Fruit fly (Drosophila melanogaster) whole organism, embryonic: ENCODE measurements around the gene CG7335.

Source experiments
- BEAF-32 ChIP-seq: fragments of 200-800 bp; sonication (Bioruptor generic); optimal IDR thresholded peaks from 3 replicates; lab custom pipeline; 2017; ENCODE audit warnings: missing biosample characterization, missing genetic modification characterization, mild to moderate bottlenecking, moderate library complexity, missing genetic modification reagents
- BtbVII ChIP-seq: fragments of 200-800 bp; sonication (Bioruptor generic); optimal IDR thresholded peaks from 3 replicates; lab custom pipeline; 2017; ENCODE audit warnings: missing biosample characterization, mild to moderate bottlenecking, missing genetic modification characterization
- CG11560 ChIP-seq: fragments of 200-800 bp; sonication (Bioruptor generic); IDR thresholded peaks from 3 replicates; pipeline ENCODE4 v1.3.6; 2022; ENCODE audit warnings: missing biosample characterization, missing genetic modification characterization
- CG11696 ChIP-seq: fragments of 200-800 bp; sonication (Bioruptor generic); IDR thresholded peaks from 2 replicates; pipeline ENCODE4 v1.3.6; 2022; ENCODE audit warnings: missing biosample characterization, missing genetic modification characterization
- CG12104 ChIP-seq: fragments of 200-800 bp; sonication (Bioruptor generic); optimal IDR thresholded peaks from 3 replicates; lab custom pipeline; 2016; ENCODE audit warnings: missing biosample characterization, missing genetic modification characterization
- CG12391 ChIP-seq: fragments of 200-800 bp; sonication (Bioruptor generic); optimal IDR thresholded peaks from 3 replicates; lab custom pipeline; 2018; ENCODE audit warnings: missing biosample characterization, mild to moderate bottlenecking, missing genetic modification characterization, moderate library complexity
- CG13424 ChIP-seq: fragments of 200-800 bp; sonication (Bioruptor generic); optimal IDR thresholded peaks from 2 replicates; lab custom pipeline; 2019; ENCODE audit warnings: missing biosample characterization, mild to moderate bottlenecking, missing genetic modification characterization, moderate library complexity
- CG13624 ChIP-seq: fragments of 200-800 bp; sonication (Bioruptor generic); optimal IDR thresholded peaks from 2 replicates; lab custom pipeline; 2016; ENCODE audit warnings: missing biosample characterization, missing genetic modification characterization
- CG14667 ChIP-seq: fragments of 200-800 bp; sonication (Bioruptor generic); IDR thresholded peaks from 2 replicates; pipeline ENCODE4 v1.3.6; 2022; ENCODE audit warnings: missing biosample characterization, missing genetic modification characterization
- CG14860 ChIP-seq: fragments of 200-800 bp; sonication (Bioruptor generic); IDR thresholded peaks from 3 replicates; pipeline ENCODE4 v1.3.6; 2022; ENCODE audit warnings: missing biosample characterization, missing genetic modification characterization; ENCODE audit not compliant: partially characterized antibody
- CG14965 ChIP-seq: fragments of 200-800 bp; sonication (Bioruptor generic); optimal IDR thresholded peaks from 2 replicates; lab custom pipeline; 2016; ENCODE audit warnings: missing biosample characterization, missing genetic modification characterization, borderline replicate concordance
- CG15011 ChIP-seq: fragments of 200-800 bp; sonication (Bioruptor generic); optimal IDR thresholded peaks from 3 replicates; lab custom pipeline; 2018; ENCODE audit warnings: missing biosample characterization, mild to moderate bottlenecking, missing genetic modification characterization
- CG15479 ChIP-seq: fragments of 200-800 bp; sonication (Bioruptor generic); optimal IDR thresholded peaks from 3 replicates; lab custom pipeline; 2019; ENCODE audit warnings: missing biosample characterization, mild to moderate bottlenecking, missing genetic modification characterization, moderate library complexity
- CG17186 ChIP-seq: fragments of 200-800 bp; sonication (Bioruptor generic); optimal IDR thresholded peaks from 3 replicates; lab custom pipeline; 2017; ENCODE audit warnings: missing biosample characterization, missing genetic modification reagents, missing genetic modification characterization
- CG17568 ChIP-seq: fragments of 200-800 bp; sonication (Bioruptor generic); optimal IDR thresholded peaks from 2 replicates; lab custom pipeline; 2018; ENCODE audit warnings: missing biosample characterization, mild to moderate bottlenecking, missing genetic modification characterization, moderate library complexity
- CG1792 ChIP-seq: fragments of 200-800 bp; sonication (Bioruptor generic); optimal IDR thresholded peaks from 2 replicates; lab custom pipeline; 2016; ENCODE audit warnings: missing biosample characterization, missing genetic modification characterization
- CG1832 ChIP-seq: fragments of 200-800 bp; sonication (Bioruptor generic); optimal IDR thresholded peaks from 2 replicates; lab custom pipeline; 2017; ENCODE audit warnings: missing biosample characterization, mild to moderate bottlenecking, missing genetic modification characterization, inconsistent platforms
- CG42726 ChIP-seq: fragments of 200-800 bp; sonication (Bioruptor generic); IDR thresholded peaks from 2 replicates; pipeline ENCODE4 v1.3.6; 2022; ENCODE audit warnings: missing biosample characterization, missing genetic modification characterization; ENCODE audit not compliant: partially characterized antibody
- CG4617 ChIP-seq: fragments of 200-800 bp; sonication (Bioruptor generic); optimal IDR thresholded peaks from 3 replicates; lab custom pipeline; 2016; ENCODE audit warnings: missing biosample characterization, missing genetic modification characterization, borderline replicate concordance
- CG7839 ChIP-seq: fragments of 200-800 bp; sonication (Bioruptor generic); optimal IDR thresholded peaks from 3 replicates; lab custom pipeline; 2018; ENCODE audit warnings: missing biosample characterization, mild to moderate bottlenecking, missing genetic modification characterization, moderate library complexity
- CG7987 ChIP-seq: fragments of 200-800 bp; sonication (Bioruptor generic); optimal IDR thresholded peaks from 2 replicates; lab custom pipeline; 2018; ENCODE audit warnings: missing biosample characterization, mild to moderate bottlenecking, missing genetic modification characterization, moderate library complexity
- CG8281 ChIP-seq: fragments of 200-800 bp; sonication (Bioruptor generic); optimal IDR thresholded peaks from 2 replicates; lab custom pipeline; 2018; ENCODE audit warnings: missing biosample characterization, mild to moderate bottlenecking, missing genetic modification characterization, moderate library complexity
- CG8765 ChIP-seq: fragments of 200-800 bp; sonication (Bioruptor generic); IDR thresholded peaks from 2 replicates; pipeline ENCODE4 v1.3.6; 2022; ENCODE audit warnings: missing biosample characterization, missing genetic modification characterization
- Drgx ChIP-seq: fragments of 200-800 bp; sonication (Bioruptor generic); IDR thresholded peaks from 2 replicates; pipeline ENCODE4 v1.3.6; 2022; ENCODE audit warnings: missing biosample characterization, missing genetic modification characterization
- ERR ChIP-seq: fragments of 200-800 bp; sonication (Bioruptor generic); optimal IDR thresholded peaks from 2 replicates; lab custom pipeline; 2016; ENCODE audit warnings: missing biosample characterization, missing genetic modification characterization
- HHEX ChIP-seq: fragments of 200-800 bp; sonication (Bioruptor generic); optimal IDR thresholded peaks from 3 replicates; lab custom pipeline; 2017; ENCODE audit warnings: missing biosample characterization, mild to moderate bottlenecking, missing genetic modification characterization, missing genetic modification reagents
- HLH4C ChIP-seq: fragments of 200-800 bp; sonication (Bioruptor generic); IDR thresholded peaks from 3 replicates; pipeline ENCODE4 v1.3.6; 2022; ENCODE audit warnings: missing biosample characterization, missing genetic modification characterization; ENCODE audit not compliant: partially characterized antibody
- HLHmδ ChIP-seq: fragments of 200-800 bp; sonication (Bioruptor generic); optimal IDR thresholded peaks from 2 replicates; lab custom pipeline; 2018; ENCODE audit warnings: missing biosample characterization, mild to moderate bottlenecking, missing genetic modification characterization, moderate library complexity
- Hmx ChIP-seq: fragments of 200-800 bp; sonication (Bioruptor generic); optimal IDR thresholded peaks from 2 replicates; lab custom pipeline; 2016; ENCODE audit warnings: missing biosample characterization, missing genetic modification characterization
- Myb ChIP-seq: fragments of 200-800 bp; sonication (Bioruptor generic); optimal IDR thresholded peaks from 2 replicates; lab custom pipeline; 2016; ENCODE audit warnings: missing biosample characterization, missing genetic modification characterization
- Oaz ChIP-seq: fragments of 200-800 bp; sonication (Bioruptor generic); IDR thresholded peaks from 2 replicates; pipeline ENCODE4 v1.3.6; 2022; ENCODE audit warnings: missing biosample characterization, missing genetic modification characterization
- Pdp1 ChIP-seq, 2 experiments: fragments of 200-800 bp; sonication (Bioruptor generic); optimal IDR thresholded peaks; 3 replicates each; lab custom pipeline; 2016; ENCODE audit warnings: missing biosample characterization in 2 of 2, missing genetic modification characterization in 2 of 2, mild to moderate bottlenecking in 1 of 2, moderate library complexity in 1 of 2
- Rfx ChIP-seq: fragments of 200-800 bp; sonication (Bioruptor generic); IDR thresholded peaks from 2 replicates; pipeline ENCODE4 v1.3.6; 2022; ENCODE audit warnings: missing biosample characterization, missing genetic modification characterization
- Rx ChIP-seq: fragments of 200-800 bp; sonication (Bioruptor generic); IDR thresholded peaks from 2 replicates; pipeline ENCODE4 v1.3.6; 2022; ENCODE audit warnings: missing biosample characterization, missing genetic modification characterization
- Trl ChIP-seq, 3 experiments: fragments of >200 bp in 2 of 3; fragments of 200-800 bp in 1 of 3; sonication (Bioruptor generic) in 1 of 3; optimal IDR thresholded peaks; 2 replicates in 1 of 3; 3 replicates in 2 of 3; lab custom pipeline; 2016 to 2017; ENCODE audit warnings: missing biosample characterization in 1 of 3, missing genetic modification characterization in 1 of 3
- ac ChIP-seq: fragments of 200-800 bp; sonication (Bioruptor generic); optimal IDR thresholded peaks from 3 replicates; lab custom pipeline; 2017; ENCODE audit warnings: missing biosample characterization, mild to moderate bottlenecking, missing genetic modification characterization
- br ChIP-seq: fragments of >200 bp; optimal IDR thresholded peaks from 2 replicates; lab custom pipeline; 2017
- chinmo ChIP-seq: fragments of 200-800 bp; sonication (Bioruptor generic); IDR thresholded peaks from 4 replicates; pipeline ENCODE4 v1.3.6; 2022; ENCODE audit warnings: missing biosample characterization, missing genetic modification characterization; ENCODE audit not compliant: partially characterized antibody
- croc ChIP-seq: fragments of 200-800 bp; sonication (Bioruptor generic); conservative IDR thresholded peaks from 3 replicates; pipeline ENCODE4 v1.3.6; 2022; ENCODE audit warnings: missing biosample characterization, missing genetic modification characterization
- dpn ChIP-seq, 2 experiments: fragments of 200-800 bp; sonication (Bioruptor generic); optimal IDR thresholded peaks; 3 replicates each; lab custom pipeline; 2016; ENCODE audit warnings: missing biosample characterization in 2 of 2, missing genetic modification characterization in 2 of 2
- emc ChIP-seq: fragments of 200-800 bp; sonication (Bioruptor generic); optimal IDR thresholded peaks from 2 replicates; lab custom pipeline; 2016; ENCODE audit warnings: missing biosample characterization, missing genetic modification characterization
- fd64A ChIP-seq: fragments of 200-800 bp; sonication (Bioruptor generic); optimal IDR thresholded peaks from 3 replicates; lab custom pipeline; 2018; ENCODE audit warnings: missing biosample characterization, mild to moderate bottlenecking, missing genetic modification characterization
- hkb ChIP-seq, 2 experiments: fragments of 200-800 bp in 1 of 2; fragments of >200 bp in 1 of 2; sonication (Bioruptor generic) in 1 of 2; IDR thresholded peaks in 1 of 2; optimal IDR thresholded peaks in 1 of 2; 2 replicates each; pipeline versions ENCODE4 v1.3.6 to Lab custom; 2017 to 2022; ENCODE audit warnings: missing biosample characterization in 1 of 2, missing genetic modification characterization in 1 of 2
- kay ChIP-seq: fragments of 200-800 bp; sonication (Bioruptor generic); optimal IDR thresholded peaks from 2 replicates; lab custom pipeline; 2016; ENCODE audit warnings: missing biosample characterization, missing genetic modification characterization
- sens ChIP-seq: fragments of 200-800 bp; sonication (Bioruptor generic); peaks from one replicate; lab custom pipeline; 2016; ENCODE audit warnings: missing biosample characterization, missing genetic modification characterization
- ssp ChIP-seq: fragments of 200-800 bp; sonication (Bioruptor generic); IDR thresholded peaks from 2 replicates; pipeline ENCODE4 v1.3.6; 2022; ENCODE audit warnings: missing biosample characterization, missing genetic modification characterization
- tll ChIP-seq, 2 experiments: fragments of 200-800 bp in 1 of 2; fragments of >200 bp in 1 of 2; sonication (Bioruptor generic) in 1 of 2; optimal IDR thresholded peaks; 2 replicates each; lab custom pipeline; 2017 to 2019; ENCODE audit warnings: missing biosample characterization in 2 of 2, missing genetic modification characterization in 2 of 2, mild to moderate bottlenecking in 1 of 2, moderate library complexity in 1 of 2
- wor ChIP-seq: fragments of 200-800 bp; sonication (Bioruptor generic); IDR thresholded peaks from 2 replicates; pipeline ENCODE4 v1.3.6; 2022; ENCODE audit warnings: missing biosample characterization, missing genetic modification characterization
- zen ChIP-seq: fragments of 200-800 bp; sonication (Bioruptor generic); optimal IDR thresholded peaks from 3 replicates; lab custom pipeline; 2018; ENCODE audit warnings: missing biosample characterization, mild to moderate bottlenecking, missing genetic modification characterization, moderate library complexity

The CG7335 gene

DNA sequence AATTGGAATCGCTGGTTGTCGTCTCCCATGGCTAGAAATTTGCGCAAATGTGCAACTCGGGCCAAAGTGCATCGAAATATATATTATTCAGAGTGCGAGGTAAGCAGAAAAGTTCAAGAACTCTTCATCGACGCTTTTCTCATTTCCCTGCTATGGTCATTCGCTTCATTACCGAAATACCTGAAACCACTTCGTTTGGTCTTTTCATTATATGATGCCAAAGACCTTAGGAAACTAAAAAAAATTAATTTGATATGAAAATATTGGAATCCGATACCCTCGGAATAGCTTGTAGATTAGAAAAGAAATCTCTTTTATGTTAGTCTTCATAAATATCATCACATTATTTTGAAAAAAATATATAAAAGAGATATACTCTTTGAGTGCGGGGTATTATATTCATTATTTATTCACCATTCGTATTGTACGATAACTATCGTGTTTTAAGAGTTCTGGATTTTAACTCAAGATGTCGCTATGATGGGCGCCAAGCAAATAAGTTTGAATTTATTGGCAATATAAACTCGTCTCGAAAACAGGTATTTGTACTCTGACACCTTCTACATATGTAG lies 20.2 kb downstream of the CG7335 start, which contains the start of gene CG14187 (continued):
- TF ChIP-seq BtbVII, result no peak
- no peak for TF ChIP-seq Oaz (GFP tag; lab: Robert Waterston, UW)
- TF ChIP-seq Drgx (GFP tag; lab: Robert Waterston, UW), result no peak
- no peak for TF ChIP-seq CG7987 (GFP tag; lab: Kevin White, UChicago)
- TF ChIP-seq Rfx (GFP tag; lab: Robert Waterston, UW), result peak; percentile 42; the same call in 1 of the 2 replicates
- TF ChIP-seq CG11696 (GFP tag; lab: Robert Waterston, UW), result no peak
- TF ChIP-seq Hmx (GFP tag; lab: Kevin White, UChicago), result no peak
- TF ChIP-seq Pdp1 (GFP tag; optimal IDR thresholded peaks at IDR 0.05; lab: Kevin White, UChicago), result no peak
- TF ChIP-seq CG13624 (GFP tag; lab: Kevin White, UChicago), result no peak
- TF ChIP-seq ac, result no peak
- TF ChIP-seq tll (GFP tag; optimal IDR thresholded peaks at IDR 0.05; lab: Kevin White, UChicago), result no peak
- peak; percentile 65 for TF ChIP-seq BEAF-32 (GFP tag; lab: Kevin White, UChicago)
- no peak for TF ChIP-seq HLHmδ (GFP tag; lab: Kevin White, UChicago)
- TF ChIP-seq Trl (optimal IDR thresholded peaks at IDR 0.05; lab: Kevin White, UChicago), result no peak
- TF ChIP-seq Trl (GFP tag; optimal IDR thresholded peaks at IDR 0.05; lab: Kevin White, UChicago), result no peak
- no peak for TF ChIP-seq fd64A (GFP tag; lab: Kevin White, UChicago)
- TF ChIP-seq kay (GFP tag; lab: Kevin White, UChicago), result no peak
- TF ChIP-seq CG14667 (GFP tag; lab: Robert Waterston, UW), result no peak
- TF ChIP-seq ssp (GFP tag; lab: Robert Waterston, UW), result no peak
- no peak for TF ChIP-seq CG1832 (GFP tag; lab: Kevin White, UChicago)
- no peak for TF ChIP-seq CG8281
- no peak for TF ChIP-seq CG11560 (tag; lab: Robert Waterston, UW)
- no peak for TF ChIP-seq CG14965 (GFP tag; lab: Kevin White, UChicago)
- TF ChIP-seq zen (tag; lab: Kevin White, UChicago), result no peak
- no peak for TF ChIP-seq HLH4C
- TF ChIP-seq CG12104 (GFP tag; lab: Kevin White, UChicago), result no peak
- no peak for TF ChIP-seq emc (GFP tag; lab: Kevin White, UChicago)
- peak; percentile 6 for TF ChIP-seq CG12391 (tag; lab: Kevin White, UChicago)
- TF ChIP-seq sens (GFP tag; lab: Kevin White, UChicago), result no peak
- 0 out of 3 replicates have a peak, but pooled peaks have one; percentile 26 for TF ChIP-seq CG14860
- TF ChIP-seq CG17568 (GFP tag; lab: Kevin White, UChicago), result no peak
- no peak for TF ChIP-seq br (lab: Kevin White, UChicago)
- TF ChIP-seq CG15479 (GFP tag; lab: Kevin White, UChicago), result no peak
- no peak for TF ChIP-seq Rx
- TF ChIP-seq CG42726 (GFP tag; lab: Robert Waterston, UW), result 0 out of 2 replicates have a peak, but pooled peaks have one; percentile 26
- no peak for TF ChIP-seq croc
- no peak for TF ChIP-seq CG7839 (tag; lab: Kevin White, UChicago)
- no peak for TF ChIP-seq wor
- TF ChIP-seq ERR (GFP tag; lab: Kevin White, UChicago), result no peak
- TF ChIP-seq CG15011, result no peak
- TF ChIP-seq CG1792 (GFP tag; lab: Kevin White, UChicago), result no peak
- TF ChIP-seq HHEX (GFP tag; lab: Kevin White, UChicago), result no peak
- TF ChIP-seq CG8765 (GFP tag; lab: Robert Waterston, UW), result no peak
- TF ChIP-seq CG17186 (GFP tag; lab: Kevin White, UChicago), result no peak
- TF ChIP-seq chinmo (GFP tag; lab: Robert Waterston, UW), result peak; percentile 58; the same call in 1 of the 4 replicates
- no peak for TF ChIP-seq CG4617 (GFP tag; lab: Kevin White, UChicago)
- no peak for TF ChIP-seq hkb (optimal IDR thresholded peaks at IDR 0.05; lab: Kevin White, UChicago)
- TF ChIP-seq hkb (GFP tag; IDR thresholded peaks at IDR 0.05; lab: Robert Waterston, UW), result no peak
- TF ChIP-seq dpn (GFP tag; optimal IDR thresholded peaks at IDR 0.05; lab: Kevin White, UChicago), result no peak
- TF ChIP-seq Myb (GFP tag; lab: Kevin White, UChicago), result no peak
- peak; percentile 28 for TF ChIP-seq CG13424 (tag; lab: Kevin White, UChicago)
